Worm (Caenorhabditis elegans): ENCODE data around the gene usp-33.

- no peak for TF ChIP-seq flt-1 (GFP tag; IDR thresholded peaks at IDR 0.05)
- TF ChIP-seq aly-1 (tag; optimal IDR thresholded peaks at IDR 0.05) = no peak
- no peak for TF ChIP-seq pes-1 (GFP tag; IDR thresholded peaks at IDR 0.05)
These were observed 5.0 kb upstream of the usp-33 start for ce11 chrX:15586192-15586591.

Measured in whole organism, early embryonic.